Worm (Caenorhabditis elegans) whole organism, midembryonic: Measurements from ENCODE around the gene C40H1.9.

ENCODE experiments used
- T22C8.4 ChIP-seq: fragments of 200-800 bp; sonication (Bioruptor generic); IDR thresholded peaks from 2 replicates; pipeline ENCODE4 v1.3.6; 2022; ENCODE audit warnings: missing genetic modification characterization, missing compliant biosample characterization
- cog-1 ChIP-seq: sonication (generic microtip); optimal IDR thresholded peaks from 2 replicates; lab custom pipeline; 2016; ENCODE audit warnings: missing genetic modification characterization, missing compliant biosample characterization
- flt-1 ChIP-seq: fragments of 200-800 bp; sonication (Bioruptor generic); IDR thresholded peaks from 2 replicates; pipeline ENCODE4 v1.3.6; 2022; ENCODE audit warnings: missing genetic modification characterization, missing compliant biosample characterization
- klf-2 ChIP-seq: fragments of 200-800 bp; sonication (Bioruptor generic); conservative IDR thresholded peaks from 2 replicates; pipeline ENCODE4 v1.3.6; 2022; ENCODE audit warnings: missing genetic modification reagents, missing genetic modification characterization, missing compliant biosample characterization
- med-1 ChIP-seq: sonication (generic microtip); optimal IDR thresholded peaks from 2 replicates; lab custom pipeline; 2017; ENCODE audit warnings: missing genetic modification characterization, mild to moderate bottlenecking, missing compliant biosample characterization, antibody characterized with exemption, missing genetic modification reagents; ENCODE audit not compliant: insufficient read depth
- ref-1 ChIP-seq: fragments of 200-800 bp; sonication (Bioruptor generic); conservative IDR thresholded peaks from 2 replicates; pipeline ENCODE4 v1.3.6; 2022; ENCODE audit warnings: missing genetic modification reagents, missing genetic modification characterization, missing compliant biosample characterization
- tab-1 ChIP-seq: fragments of 200-800 bp; sonication (Bioruptor generic); IDR thresholded peaks from 2 replicates; pipeline ENCODE4 v1.3.6; 2022; ENCODE audit warnings: missing genetic modification characterization, missing compliant biosample characterization
- ztf-23 ChIP-seq: fragments of 200-800 bp; sonication (Bioruptor generic); IDR thresholded peaks from 2 replicates; pipeline ENCODE4 v1.3.6; 2022; ENCODE audit warnings: missing genetic modification reagents, missing genetic modification characterization, missing compliant biosample characterization
- ztf-29 ChIP-seq: fragments of 200-800 bp; sonication (Bioruptor generic); IDR thresholded peaks from 2 replicates; pipeline ENCODE4 v1.3.6; 2022; ENCODE audit warnings: missing genetic modification reagents, missing genetic modification characterization, missing compliant biosample characterization

The C40H1.9 gene

DNA sequence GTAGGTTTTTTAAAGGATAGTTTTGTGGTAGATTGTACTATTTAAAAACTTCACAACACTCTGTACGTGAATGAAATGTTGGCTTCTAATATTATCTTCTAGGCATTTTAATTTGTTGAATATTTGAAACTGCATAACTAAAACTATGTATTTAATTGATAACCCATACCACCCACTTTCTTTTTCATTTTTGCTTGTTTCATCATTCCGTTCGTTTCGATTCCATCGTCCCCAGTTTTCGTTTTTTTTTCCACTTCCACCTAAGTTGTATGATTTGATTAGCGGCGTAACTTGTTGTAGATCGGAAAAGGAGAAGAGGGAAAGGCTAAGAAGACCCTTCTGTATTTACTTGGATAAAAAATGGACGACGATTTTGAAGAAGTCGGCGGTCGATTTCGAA lies 19.8 kb upstream of the C40H1.9 start, which contains the start of gene K01B6.3:
K01B6.3 (plus strand) TSS at position 301 of the 400 bp plus-strand sequence.
- no peak for TF ChIP-seq tab-1
- no peak for TF ChIP-seq ztf-23 (GFP tag; lab: Robert Waterston, UW)
- TF ChIP-seq klf-2 (GFP tag; lab: Robert Waterston, UW) = no peak
- no peak for TF ChIP-seq ref-1 (GFP tag; lab: Robert Waterston, UW)
- no peak for TF ChIP-seq cog-1 (tag; lab: Kevin White, UChicago)
- no peak for TF ChIP-seq ztf-29 (GFP tag; lab: Robert Waterston, UW)
- TF ChIP-seq flt-1 (GFP tag; lab: Robert Waterston, UW) = no peak
- no peak for TF ChIP-seq med-1
- no peak for TF ChIP-seq T22C8.4

DNA sequence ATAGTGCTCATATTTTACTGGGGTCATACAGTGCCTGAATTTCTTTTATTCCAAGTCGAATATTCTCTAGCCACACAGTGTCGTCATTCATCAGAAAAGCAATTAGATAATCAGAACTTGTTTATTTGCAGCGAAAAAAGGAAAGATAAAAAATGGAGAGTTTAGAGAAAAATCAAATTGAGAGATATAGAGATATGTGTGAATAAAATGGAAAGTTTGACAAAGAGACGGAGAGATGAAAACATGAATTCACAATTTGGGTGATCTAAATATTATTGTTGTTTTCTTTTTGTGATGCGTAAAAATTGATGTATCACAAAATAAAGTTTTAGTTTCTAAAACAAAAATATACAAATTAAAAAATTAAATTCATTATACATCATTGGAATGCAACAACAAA lies 19.1 kb upstream of the C40H1.9 start:
- TF ChIP-seq med-1 (no peak), tab-1 (no peak), flt-1 (GFP tag; lab: Robert Waterston, UW) (no peak), klf-2 (GFP tag; lab: Robert Waterston, UW) (no peak), ref-1 (GFP tag; lab: Robert Waterston, UW) (no peak), ztf-29 (GFP tag; lab: Robert Waterston, UW) (no peak), cog-1 (tag; lab: Kevin White, UChicago) (no peak), T22C8.4 (no peak), ztf-23 (GFP tag; lab: Robert Waterston, UW) (no peak)

DNA sequence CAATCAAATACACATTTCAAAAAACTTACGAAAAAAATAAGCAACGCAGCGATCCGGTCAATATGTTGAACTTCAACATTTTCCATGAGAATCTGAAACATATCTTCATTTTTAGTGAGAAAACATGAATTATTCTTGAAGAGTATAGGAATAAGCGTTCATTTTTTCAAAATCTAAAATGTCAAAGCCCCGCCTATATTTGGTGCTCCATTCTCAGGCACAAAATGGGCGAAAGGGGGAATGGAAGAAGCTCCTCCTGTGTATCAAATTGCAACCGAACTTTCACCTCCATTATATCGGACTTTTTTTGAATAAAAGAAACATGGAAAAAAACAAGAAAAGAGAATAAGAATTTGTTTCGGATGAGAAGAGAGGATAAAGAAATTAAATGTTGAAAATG lies 13.1 kb upstream of the C40H1.9 start, which contains the start of gene srx-45:
srx-45 (minus strand) TSS at position 101 of the 400 bp plus-strand sequence.
- TF ChIP-seq cog-1 (tag; lab: Kevin White, UChicago) (no peak), ztf-23 (GFP tag; lab: Robert Waterston, UW) (no peak), tab-1 (no peak), ztf-29 (GFP tag; lab: Robert Waterston, UW) (no peak), ref-1 (GFP tag; lab: Robert Waterston, UW) (no peak), flt-1 (GFP tag; lab: Robert Waterston, UW) (no peak), klf-2 (GFP tag; lab: Robert Waterston, UW) (no peak), med-1 (no peak), T22C8.4 (no peak)

DNA sequence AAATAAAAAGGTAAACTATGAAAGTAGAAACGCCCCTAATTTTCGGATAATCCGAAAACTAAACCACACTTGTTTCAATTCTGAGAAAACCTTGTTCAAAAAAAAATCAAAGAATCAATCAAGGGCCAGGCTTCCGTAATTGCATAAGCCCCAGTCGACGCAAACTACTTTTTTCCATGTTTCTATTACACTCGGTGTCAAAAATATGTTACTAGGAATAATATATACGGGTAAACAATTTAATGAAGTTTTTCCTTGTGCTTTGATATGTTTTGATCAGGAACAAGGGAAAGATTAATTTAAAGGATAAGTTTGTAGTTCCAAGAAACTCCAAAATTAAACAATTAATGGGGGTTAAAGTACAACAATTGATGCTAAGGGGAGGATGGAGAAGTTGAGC lies 9.9 kb upstream of the C40H1.9 start:
- no peak for TF ChIP-seq cog-1 (tag; lab: Kevin White, UChicago)
- TF ChIP-seq flt-1 (GFP tag; lab: Robert Waterston, UW) = no peak
- no peak for TF ChIP-seq ztf-23 (GFP tag; lab: Robert Waterston, UW)
- TF ChIP-seq ztf-29 (GFP tag; lab: Robert Waterston, UW) = no peak
- no peak for TF ChIP-seq ref-1 (GFP tag; lab: Robert Waterston, UW)
- no peak for TF ChIP-seq T22C8.4
- TF ChIP-seq med-1 = no peak
- no peak for TF ChIP-seq klf-2 (GFP tag; lab: Robert Waterston, UW)
- TF ChIP-seq tab-1 = no peak

DNA sequence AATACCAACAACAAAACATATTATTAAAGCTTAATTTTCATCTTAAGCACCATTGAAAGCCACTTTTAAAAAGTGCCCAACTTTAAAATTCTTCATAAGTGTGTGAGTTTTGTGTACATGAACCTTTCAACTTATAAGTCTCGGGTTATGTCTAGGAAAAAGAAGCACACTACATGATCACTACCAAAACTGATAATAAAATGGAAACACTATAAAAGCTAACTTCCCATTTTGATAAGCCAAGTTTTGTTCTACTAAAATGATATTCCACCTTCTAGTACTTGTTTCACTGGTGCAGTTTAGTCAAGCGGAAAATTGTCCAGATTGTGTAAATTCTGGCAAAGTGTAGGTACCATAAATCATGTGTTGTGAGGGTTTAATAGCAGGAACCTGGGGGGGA lies 5.3 kb upstream of the C40H1.9 start, which contains the start of gene C40H1.8:
C40H1.8 (plus strand) TSS at position 242 of the 400 bp plus-strand sequence.
- no peak for TF ChIP-seq klf-2 (GFP tag; lab: Robert Waterston, UW)
- TF ChIP-seq T22C8.4 = no peak

DNA sequence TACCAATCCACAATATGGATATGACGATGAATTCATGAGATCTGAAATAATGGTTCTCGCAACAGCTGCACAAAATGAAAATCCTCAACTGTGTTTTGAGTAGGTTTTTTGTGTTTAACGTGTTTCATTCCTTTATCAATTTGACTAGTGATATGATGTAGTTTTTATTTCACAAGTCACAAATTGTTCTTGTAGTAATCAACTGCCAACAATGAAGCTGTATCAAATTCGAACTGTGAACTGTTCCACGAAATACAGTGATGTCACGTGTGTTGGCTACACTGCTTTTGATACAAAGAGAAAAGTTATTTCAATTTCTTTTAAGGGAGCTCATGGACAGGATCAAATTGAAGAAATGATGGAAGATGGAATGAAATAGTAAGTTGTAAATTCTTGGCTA lies 4.6 kb upstream of the C40H1.9 start:
- TF ChIP-seq ztf-29 (GFP tag; lab: Robert Waterston, UW) (no peak), flt-1 (GFP tag; lab: Robert Waterston, UW) (no peak), med-1 (no peak), klf-2 (GFP tag; lab: Robert Waterston, UW) (no peak), ref-1 (GFP tag; lab: Robert Waterston, UW) (no peak), ztf-23 (GFP tag; lab: Robert Waterston, UW) (no peak), T22C8.4 (no peak), cog-1 (tag; lab: Kevin White, UChicago) (no peak), tab-1 (no peak)

DNA sequence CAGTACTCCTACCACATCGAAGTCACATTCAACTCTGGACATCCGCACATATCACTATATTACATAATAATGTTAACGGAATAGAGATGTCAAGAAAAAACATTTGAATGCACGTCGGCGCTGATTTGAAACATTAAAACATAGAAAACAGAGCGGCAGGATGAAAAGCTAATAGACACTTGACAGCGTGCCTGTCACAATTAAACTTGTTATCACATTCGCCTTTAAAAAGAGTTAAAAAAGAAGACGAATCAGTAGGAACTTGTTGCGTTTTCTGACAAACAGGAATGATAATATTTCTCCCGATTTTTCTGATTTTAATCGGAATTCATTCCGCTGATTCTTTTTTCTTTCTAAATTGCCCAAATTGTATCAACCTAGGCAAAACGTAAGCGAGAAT lies 2.1 kb upstream of the C40H1.9 start:
- TF ChIP-seq ztf-23 (GFP tag; lab: Robert Waterston, UW) = no peak
- TF ChIP-seq tab-1 = no peak
- TF ChIP-seq cog-1 (tag; lab: Kevin White, UChicago) = no peak
- TF ChIP-seq ztf-29 (GFP tag; lab: Robert Waterston, UW) = no peak
- no peak for TF ChIP-seq med-1

DNA sequence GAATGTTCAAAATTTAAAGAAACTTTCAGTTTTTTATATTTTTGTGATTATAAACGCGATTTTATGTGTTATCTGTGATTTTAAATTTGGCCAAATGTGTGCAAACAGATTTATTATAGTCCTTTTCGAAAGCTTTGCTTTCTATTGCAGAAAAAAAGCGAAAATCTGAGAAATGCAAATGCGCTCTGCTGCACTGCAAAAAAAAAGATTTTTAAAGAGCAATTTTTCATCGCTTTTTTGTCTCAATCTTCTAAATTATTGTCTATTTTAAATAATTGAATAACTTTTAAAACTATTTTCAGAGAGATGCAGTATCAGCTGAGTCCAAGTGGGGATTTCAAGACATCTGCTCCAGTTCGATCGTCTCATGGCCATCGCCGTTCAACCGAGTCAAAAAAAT lies 2.3 kb downstream of the C40H1.9 start, which contains the start of gene cpb-1:
cpb-1 (plus strand) TSS at position 301 of the 400 bp plus-strand sequence.
- TF ChIP-seq ztf-29 (GFP tag; lab: Robert Waterston, UW) = no peak
- TF ChIP-seq klf-2 (GFP tag; lab: Robert Waterston, UW) = no peak
- no peak for TF ChIP-seq ref-1 (GFP tag; lab: Robert Waterston, UW)
- TF ChIP-seq T22C8.4 = no peak
- no peak for TF ChIP-seq flt-1 (GFP tag; lab: Robert Waterston, UW)
- TF ChIP-seq ztf-23 (GFP tag; lab: Robert Waterston, UW) = no peak
- TF ChIP-seq cog-1 (tag; lab: Kevin White, UChicago) = no peak
- no peak for TF ChIP-seq tab-1

DNA sequence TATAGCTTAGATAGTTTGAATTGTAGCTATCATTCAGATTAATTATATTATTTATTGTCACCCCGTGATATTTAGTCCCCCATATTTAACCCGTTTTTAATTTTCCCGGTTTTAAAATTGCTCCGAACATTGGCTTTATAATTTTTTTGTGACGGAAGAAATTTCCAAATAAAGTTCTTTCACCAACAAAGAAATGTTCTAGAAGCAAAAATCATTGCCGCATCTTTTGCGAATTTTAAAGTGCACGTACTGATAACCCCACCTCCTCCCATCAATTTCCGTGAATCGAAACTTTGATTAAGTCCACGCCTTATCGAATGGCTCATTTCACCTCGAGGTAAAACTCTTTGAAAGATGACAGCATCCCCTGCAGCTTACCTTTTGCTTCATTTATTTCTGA lies 5.0 kb downstream of the C40H1.9 start, which contains the start of gene C40H1.7:
C40H1.7 (plus strand) TSS at position 301 of the 400 bp plus-strand sequence.
- TF ChIP-seq tab-1 (no peak), cog-1 (tag; lab: Kevin White, UChicago) (no peak), T22C8.4 (no peak), flt-1 (GFP tag; lab: Robert Waterston, UW) (no peak), med-1 (no peak), ref-1 (GFP tag; lab: Robert Waterston, UW) (no peak), ztf-23 (GFP tag; lab: Robert Waterston, UW) (no peak), ztf-29 (GFP tag; lab: Robert Waterston, UW) (no peak), klf-2 (GFP tag; lab: Robert Waterston, UW) (no peak)

DNA sequence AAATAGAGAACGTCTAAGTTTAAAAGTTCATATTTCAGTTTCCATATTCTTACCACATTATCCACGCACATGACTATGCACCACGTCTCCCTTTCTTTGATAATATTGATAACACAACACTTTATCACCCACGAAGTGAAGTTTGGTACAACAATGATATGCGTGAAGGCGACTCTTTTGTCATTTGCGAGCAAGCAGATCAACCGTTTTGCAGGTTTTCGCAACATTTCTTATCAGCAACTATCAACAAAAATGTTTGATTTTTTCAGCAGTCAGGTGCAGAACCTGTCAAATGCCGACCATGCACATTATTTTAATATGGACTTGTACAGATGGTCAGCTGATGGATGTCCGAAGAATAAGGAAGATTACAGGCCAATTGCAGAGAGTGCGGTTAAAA lies 6.8 kb downstream of the C40H1.9 start:
- TF ChIP-seq klf-2 (GFP tag; lab: Robert Waterston, UW) (no peak), cog-1 (tag; lab: Kevin White, UChicago) (no peak), ref-1 (GFP tag; lab: Robert Waterston, UW) (no peak), ztf-23 (GFP tag; lab: Robert Waterston, UW) (no peak), ztf-29 (GFP tag; lab: Robert Waterston, UW) (no peak), T22C8.4 (no peak), flt-1 (GFP tag; lab: Robert Waterston, UW) (no peak), med-1 (no peak), tab-1 (no peak)
